Worm (Caenorhabditis elegans) whole organism, late embryonic: ENCODE data around the gene ani-1.

Experiments
- F13H6.1 ChIP-seq: sonication (generic microtip); optimal IDR thresholded peaks from 2 replicates; lab custom pipeline; 2016; ENCODE audit warnings: missing genetic modification characterization, missing compliant biosample characterization
- Y22D7AL.16 ChIP-seq: sonication (generic microtip); optimal IDR thresholded peaks from 2 replicates; lab custom pipeline; 2016; ENCODE audit warnings: missing genetic modification characterization, missing compliant biosample characterization
- ama-1 ChIP-seq: fragments of 150-350 bp; optimal IDR thresholded peaks from 2 replicates; lab custom pipeline; 2014
- fkh-6 ChIP-seq: sonication (generic microtip); optimal IDR thresholded peaks from 2 replicates; lab custom pipeline; 2016; ENCODE audit warnings: missing genetic modification characterization, missing compliant biosample characterization
- tbx-2 ChIP-seq: sonication (generic microtip); optimal IDR thresholded peaks from 2 replicates; lab custom pipeline; 2016; ENCODE audit warnings: missing genetic modification characterization, missing compliant biosample characterization

DNA sequence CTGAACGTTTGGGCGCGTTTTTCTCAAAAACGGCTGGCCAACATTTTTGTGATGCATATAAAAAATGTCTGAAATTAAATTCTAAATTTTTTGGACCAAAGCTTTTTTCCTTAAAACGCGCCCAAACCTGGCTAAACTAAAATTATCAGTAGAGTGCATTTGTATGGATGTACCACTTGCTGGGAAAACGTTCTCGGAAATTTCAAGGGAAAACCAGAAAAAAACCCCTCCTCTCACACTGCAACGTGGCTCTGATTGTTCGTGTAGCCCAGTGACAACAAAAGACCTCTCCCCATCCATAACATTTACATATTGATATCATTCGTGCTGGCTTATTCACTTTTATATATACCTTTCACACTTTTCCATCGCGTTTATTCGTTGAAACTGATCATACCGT lies 15.7 kb upstream of the ani-1 start, which contains the start of gene Y49E10.29:
- no peak for TF ChIP-seq ama-1 (lab: Kevin White, UChicago)
- TF ChIP-seq tbx-2 (tag; lab: Kevin White, UChicago) = no peak
- no peak for TF ChIP-seq Y22D7AL.16
- TF ChIP-seq fkh-6 (tag; lab: Kevin White, UChicago) = no peak
- TF ChIP-seq F13H6.1 = no peak
